Worm (Caenorhabditis elegans) whole organism, L1 larva: Measurements from ENCODE around the gene nhr-232.

Source experiments
- C04F5.9 ChIP-seq: sonication (generic microtip); optimal IDR thresholded peaks from 2 replicates; lab custom pipeline; 2016; ENCODE audit warnings: missing genetic modification characterization, missing compliant biosample characterization
- ces-1 ChIP-seq: fragments of 150-350 bp; optimal IDR thresholded peaks from 2 replicates; lab custom pipeline; 2014; ENCODE audit warnings: missing biosample characterization, missing genetic modification reagents, missing genetic modification characterization
- dpl-1 ChIP-seq, 3 experiments: fragments of 150-350 bp in 2 of 3; sonication (generic microtip) in 1 of 3; optimal IDR thresholded peaks; 2 replicates each; lab custom pipeline; 2014 to 2017; ENCODE audit warnings: missing biosample characterization in 3 of 3, missing genetic modification characterization in 3 of 3, missing genetic modification reagents in 3 of 3
- egl-13 ChIP-seq: sonication (generic microtip); optimal IDR thresholded peaks from 2 replicates; lab custom pipeline; 2016; ENCODE audit warnings: missing genotype, missing genetic modification reagents, missing genetic modification characterization, missing compliant biosample characterization
- fkh-4 ChIP-seq: sonication (generic microtip); optimal IDR thresholded peaks from 2 replicates; lab custom pipeline; 2016; ENCODE audit warnings: missing compliant biosample characterization, missing genetic modification characterization, borderline replicate concordance
- mdl-1 ChIP-seq, 2 experiments: fragments of 150-350 bp; optimal IDR thresholded peaks; 2 replicates each; lab custom pipeline; 2014 to 2017; ENCODE audit warnings: missing biosample characterization in 2 of 2, missing genetic modification characterization in 2 of 2, inconsistent platforms in 1 of 2
- nhr-237 ChIP-seq: fragments of 150-350 bp; optimal IDR thresholded peaks from 2 replicates; lab custom pipeline; 2014; ENCODE audit warnings: missing biosample characterization, missing genetic modification characterization
- pqm-1 ChIP-seq: sonication (generic microtip); optimal IDR thresholded peaks from 3 replicates; lab custom pipeline; 2017; ENCODE audit warnings: missing biosample characterization, missing genetic modification characterization
- rnt-1 ChIP-seq: sonication (generic microtip); optimal IDR thresholded peaks from 2 replicates; lab custom pipeline; 2016; ENCODE audit warnings: mild to moderate bottlenecking, missing genetic modification characterization, moderate library complexity, missing compliant biosample characterization

DNA sequence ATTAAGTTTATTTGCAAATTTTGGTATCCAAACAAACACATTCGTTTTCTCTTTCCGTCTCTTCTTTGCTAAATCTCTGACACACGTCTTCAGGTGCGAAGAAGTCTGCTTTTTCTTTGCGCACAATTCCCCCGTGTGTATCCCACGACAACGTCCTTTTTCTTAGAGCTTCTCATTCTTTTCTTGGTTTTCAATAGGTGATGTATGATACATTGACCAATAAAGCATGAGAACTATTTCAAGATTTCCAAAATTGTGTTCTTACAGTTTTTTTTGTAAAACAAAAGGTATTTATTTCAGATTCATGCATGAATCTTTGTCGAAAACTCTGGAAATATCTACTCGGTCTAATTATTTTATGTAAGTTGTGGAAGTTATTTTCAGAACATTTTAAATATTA, 33.8 kb downstream of the nhr-232 start, which contains the start of gene B0024.15:
- TF ChIP-seq rnt-1 (tag; lab: Kevin White, UChicago) (no peak), ces-1 (GFP tag; lab: Kevin White, UChicago) (no peak), mdl-1 (tag; optimal IDR thresholded peaks at IDR 0.05; lab: Kevin White, UChicago) (no peak), nhr-237 (tag; lab: Kevin White, UChicago) (no peak), fkh-4 (no peak), egl-13 (tag; lab: Kevin White, UChicago) (no peak), C04F5.9 (tag; lab: Kevin White, UChicago) (no peak), pqm-1 (no peak), dpl-1 (GFP tag; optimal IDR thresholded peaks at IDR 0.05; lab: Kevin White, UChicago) (no peak)
